Worm (Caenorhabditis elegans) whole organism, L4/young adult: Measurements from ENCODE around the gene T20D4.12.

Experiments used
- W03F9.2 ChIP-seq: fragments of 150-350 bp; optimal IDR thresholded peaks from 2 replicates; lab custom pipeline; 2014; ENCODE audit warnings: missing biosample characterization, missing genetic modification characterization
- dao-5 ChIP-seq: sonication (generic microtip); optimal IDR thresholded peaks from 2 replicates; lab custom pipeline; 2016; ENCODE audit warnings: missing genotype, missing genetic modification characterization, moderate library complexity, missing compliant biosample characterization
- him-1 ChIP-seq: sonication (generic microtip); optimal IDR thresholded peaks from 2 replicates; lab custom pipeline; 2016; ENCODE audit warnings: missing genotype, missing genetic modification reagents, missing genetic modification characterization, missing compliant biosample characterization

- TF ChIP-seq dao-5 (no peak), him-1 (no peak), W03F9.2 (tag; lab: Kevin White, UChicago) (no peak)
Measured at ce11 chrV:3398314-3398713, 1.4 kb downstream of the T20D4.12 start, which contains the start of gene T20D4.11.
